Worm (Caenorhabditis elegans): Measurements from ENCODE around the gene Y39C12A.9.

The Y39C12A.9 gene

DNA sequence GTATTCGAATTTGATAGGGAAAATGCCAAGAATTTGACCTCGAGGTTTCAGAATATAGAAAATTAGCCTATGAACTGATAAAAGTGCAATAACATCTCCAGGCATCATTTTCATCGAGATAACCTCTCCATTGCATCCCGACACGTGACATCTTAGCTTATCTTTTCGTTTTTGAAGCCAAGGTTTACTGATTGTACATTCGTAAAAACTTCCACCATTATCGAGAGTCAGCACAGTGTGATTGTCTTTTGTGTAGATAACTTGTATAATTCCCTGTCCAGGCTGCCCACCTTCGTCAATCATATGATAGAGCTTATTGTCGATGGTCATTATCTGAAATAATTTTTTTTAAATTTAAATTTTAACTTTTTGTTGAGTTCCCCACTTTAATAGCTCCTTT, 15.4 kb upstream of the Y39C12A.9 start:
- TF ChIP-seq dao-5 (tag; optimal IDR thresholded peaks at IDR 0.05) (no peak), him-1 (tag; optimal IDR thresholded peaks at IDR 0.05) (no peak), W03F9.2 (tag; optimal IDR thresholded peaks at IDR 0.05) (no peak)

DNA sequence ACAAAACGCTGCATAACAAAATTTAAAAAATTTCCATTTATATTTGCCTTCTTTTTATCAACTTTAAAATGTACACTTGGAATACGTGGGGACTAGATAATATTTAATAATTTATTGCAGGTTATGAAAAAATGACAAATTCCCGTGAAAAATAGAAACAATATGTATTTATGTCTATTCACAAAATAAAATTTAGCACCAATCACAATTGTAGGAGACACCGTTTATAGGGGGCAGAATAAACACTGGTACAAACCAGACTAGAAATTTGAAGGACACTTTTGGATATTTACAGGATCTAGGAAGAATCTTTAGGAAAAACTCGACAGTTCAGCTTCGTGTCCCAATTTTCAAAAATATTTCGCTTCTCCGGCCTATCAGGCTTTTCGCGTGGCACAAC, 11.4 kb upstream of the Y39C12A.9 start, which contains the start of gene C42C1.3:
C42C1.3 (minus strand) TSS at position 101 of the 400 bp plus-strand sequence.
- TF ChIP-seq him-1 (tag; optimal IDR thresholded peaks at IDR 0.05) = no peak
- no peak for TF ChIP-seq dao-5 (tag; optimal IDR thresholded peaks at IDR 0.05)
- TF ChIP-seq W03F9.2 (tag; optimal IDR thresholded peaks at IDR 0.05) = no peak

DNA sequence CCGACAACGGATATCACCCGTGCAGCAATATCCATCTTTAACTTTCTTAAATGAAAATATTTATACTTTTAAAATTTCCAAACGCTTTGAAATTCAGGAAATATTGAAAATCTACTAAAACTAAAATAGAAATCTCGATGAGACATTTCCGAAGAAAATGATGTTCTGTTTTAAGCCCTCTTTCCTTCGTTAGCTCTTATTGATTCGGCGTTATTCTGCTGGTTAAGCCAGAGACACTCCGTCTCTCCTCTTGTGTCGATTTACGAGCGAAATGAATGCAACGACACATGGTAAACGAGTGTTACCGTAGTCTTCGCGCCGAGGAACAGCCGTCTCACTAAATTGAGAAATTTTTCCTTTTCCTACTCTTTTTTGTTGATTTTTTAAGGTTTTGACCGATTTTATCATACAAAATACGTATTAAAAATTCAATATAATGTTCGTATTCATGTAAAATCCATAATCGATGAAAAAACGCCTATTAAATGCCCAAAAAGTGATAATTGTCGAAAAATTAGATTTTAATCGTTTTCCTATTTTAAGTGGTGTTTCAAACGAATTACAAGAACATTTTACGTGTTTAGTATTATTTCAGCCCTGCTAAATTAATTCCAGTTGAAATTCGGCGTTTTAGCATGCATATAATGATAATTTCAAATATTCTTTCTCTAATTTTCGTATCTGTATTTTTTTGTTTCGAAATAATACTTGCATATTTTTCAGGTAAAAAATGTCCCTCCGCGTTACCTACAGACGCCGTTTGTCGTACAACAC, 9.4 kb upstream of the Y39C12A.9 start, which contains the start of the genes ppm-1.H and rpl-34:
ppm-1.H (minus strand) TSS at position 51 of the 774 bp plus-strand sequence.
rpl-34 (plus strand) TSS at position 724 of the 774 bp plus-strand sequence.
- TF ChIP-seq W03F9.2 (tag; optimal IDR thresholded peaks at IDR 0.05) (peak; percentile 61), dao-5 (tag; optimal IDR thresholded peaks at IDR 0.05) (no peak)

DNA sequence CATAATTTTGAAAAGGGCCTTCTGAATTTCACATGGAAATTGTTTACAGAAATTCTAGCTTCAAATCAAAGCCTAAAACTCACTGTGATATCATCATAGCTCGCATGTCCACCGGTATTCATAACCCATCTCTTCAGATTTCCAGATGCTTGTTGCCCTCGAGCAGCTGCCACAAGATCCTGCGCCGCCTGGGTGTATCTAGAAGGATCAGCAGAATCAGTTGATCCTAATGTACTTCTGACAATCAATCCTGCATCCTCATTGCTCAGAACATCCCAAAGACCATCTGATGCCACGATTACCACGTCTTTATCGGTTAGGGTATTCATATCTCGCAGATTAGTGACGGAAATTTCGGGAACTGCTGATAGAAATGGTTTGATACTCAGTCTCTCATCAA, 6.9 kb upstream of the Y39C12A.9 start:
- TF ChIP-seq dao-5 (tag; optimal IDR thresholded peaks at IDR 0.05) (no peak), W03F9.2 (tag; optimal IDR thresholded peaks at IDR 0.05) (no peak), him-1 (tag; optimal IDR thresholded peaks at IDR 0.05) (no peak)

DNA sequence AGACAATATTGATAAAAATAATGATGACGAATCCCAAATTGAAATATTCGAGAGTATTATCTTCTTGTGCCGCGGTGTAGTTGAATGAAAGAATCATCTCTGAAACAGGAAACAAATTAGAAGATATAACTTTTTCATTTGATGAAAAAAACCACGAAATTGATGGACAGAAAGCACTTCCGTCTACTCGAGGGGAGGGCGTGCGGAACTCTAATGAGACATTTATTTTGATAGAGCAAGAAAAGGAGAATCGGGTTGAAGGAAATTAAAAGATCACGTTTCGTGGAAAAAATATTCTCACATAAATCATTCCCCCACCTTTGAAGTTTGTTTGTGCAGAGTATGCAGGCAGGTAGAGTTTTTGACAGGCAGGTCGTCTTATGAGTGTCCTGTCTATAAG, 2.3 kb upstream of the Y39C12A.9 start, which contains the start of gene sre-14:
sre-14 (minus strand) TSS at position 101 of the 400 bp plus-strand sequence.
- TF ChIP-seq him-1 (tag; optimal IDR thresholded peaks at IDR 0.05) = no peak

DNA sequence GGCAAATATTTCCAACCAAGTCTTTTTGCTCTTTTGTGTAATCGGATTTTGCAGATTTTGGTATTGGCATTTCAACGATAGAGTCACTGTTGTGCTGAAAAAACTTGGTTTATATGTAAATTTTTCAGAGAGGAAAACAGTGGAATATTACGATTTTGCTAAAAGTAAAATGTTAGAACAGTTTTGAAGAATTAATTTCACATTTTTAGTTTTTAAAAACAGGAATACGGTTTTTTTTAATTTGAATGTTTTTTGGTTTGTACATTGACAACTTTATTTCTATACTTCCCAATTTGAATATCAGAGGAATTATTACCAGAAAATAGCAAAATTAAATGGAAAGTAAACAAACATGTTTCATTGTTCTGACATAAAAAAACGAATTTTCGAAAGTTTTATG, 6.4 kb downstream of the Y39C12A.9 start, which contains the start of gene dnj-26:
dnj-26 (minus strand) TSS at position 101 of the 400 bp plus-strand sequence.
- no peak for TF ChIP-seq him-1 (tag; optimal IDR thresholded peaks at IDR 0.05)
- no peak for TF ChIP-seq W03F9.2 (tag; optimal IDR thresholded peaks at IDR 0.05)
- no peak for TF ChIP-seq dao-5 (tag; optimal IDR thresholded peaks at IDR 0.05)

DNA sequence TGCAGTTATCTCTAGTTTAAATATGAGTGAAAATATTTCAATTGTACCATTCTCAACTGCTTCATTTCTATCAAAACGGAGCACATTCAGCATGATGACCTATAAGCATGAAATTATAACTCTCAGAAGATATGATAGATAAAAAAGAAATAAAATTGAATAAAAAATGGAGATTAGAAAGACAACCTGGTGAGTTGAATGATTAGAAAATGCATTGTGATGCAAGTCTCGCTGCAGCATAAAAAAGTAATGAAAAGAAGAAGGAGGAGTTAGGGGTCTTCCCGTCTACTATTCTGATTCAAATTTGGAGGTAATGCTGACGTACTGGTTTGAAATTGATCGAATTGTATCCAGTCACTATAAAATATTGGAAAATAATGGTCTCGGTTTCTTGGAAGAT, 14.3 kb downstream of the Y39C12A.9 start, which contains the start of gene sre-15:
sre-15 (minus strand) TSS at position 101 of the 400 bp plus-strand sequence.
- TF ChIP-seq dao-5 (tag; optimal IDR thresholded peaks at IDR 0.05) = no peak
- TF ChIP-seq W03F9.2 (tag; optimal IDR thresholded peaks at IDR 0.05) = no peak

DNA sequence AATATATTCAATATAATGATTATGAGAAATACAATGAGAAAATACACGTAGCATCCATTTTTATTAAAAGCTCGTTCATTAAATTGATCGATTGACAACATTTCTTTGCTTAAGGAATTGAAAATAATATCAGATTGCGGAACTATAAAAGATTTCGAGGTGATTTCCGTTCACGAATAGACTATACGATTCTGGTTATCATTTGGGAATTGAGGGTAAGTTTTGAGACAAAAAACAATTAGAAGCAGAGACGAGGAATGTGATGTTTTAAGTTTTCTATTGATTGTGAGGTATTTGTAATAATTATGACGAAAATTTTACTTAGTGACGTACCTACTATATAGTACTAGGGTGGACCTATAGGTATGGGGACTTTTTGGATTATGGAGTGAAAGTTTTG, 20.2 kb downstream of the Y39C12A.9 start, which contains the start of gene sre-19:
sre-19 (minus strand) TSS at position 101 of the 400 bp plus-strand sequence.
- TF ChIP-seq W03F9.2 (tag; optimal IDR thresholded peaks at IDR 0.05) (no peak), dao-5 (tag; optimal IDR thresholded peaks at IDR 0.05) (no peak), him-1 (tag; optimal IDR thresholded peaks at IDR 0.05) (no peak)

DNA sequence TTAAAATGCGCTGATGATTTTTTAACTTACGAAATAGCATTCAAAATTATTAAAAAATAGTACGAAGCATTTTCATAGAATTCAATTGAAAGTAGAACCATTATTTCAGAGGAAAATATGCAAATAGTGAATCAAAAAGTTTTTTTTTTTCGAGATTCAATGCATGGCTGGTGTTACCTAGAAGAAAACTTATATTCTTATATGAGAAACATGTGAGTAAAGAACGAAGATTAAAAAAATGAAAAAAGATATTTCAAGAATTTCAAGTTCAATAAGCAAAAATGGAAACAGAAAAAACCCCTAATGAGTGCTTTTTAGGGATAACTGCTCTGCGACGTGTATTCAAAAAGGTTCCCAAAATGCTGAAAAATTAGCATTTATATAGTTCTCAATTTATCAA, 23.0 kb downstream of the Y39C12A.9 start, which contains the start of gene sre-16:
sre-16 (minus strand) TSS at position 101 of the 400 bp plus-strand sequence.
- TF ChIP-seq W03F9.2 (tag; optimal IDR thresholded peaks at IDR 0.05) (no peak), dao-5 (tag; optimal IDR thresholded peaks at IDR 0.05) (no peak), him-1 (tag; optimal IDR thresholded peaks at IDR 0.05) (no peak)

DNA sequence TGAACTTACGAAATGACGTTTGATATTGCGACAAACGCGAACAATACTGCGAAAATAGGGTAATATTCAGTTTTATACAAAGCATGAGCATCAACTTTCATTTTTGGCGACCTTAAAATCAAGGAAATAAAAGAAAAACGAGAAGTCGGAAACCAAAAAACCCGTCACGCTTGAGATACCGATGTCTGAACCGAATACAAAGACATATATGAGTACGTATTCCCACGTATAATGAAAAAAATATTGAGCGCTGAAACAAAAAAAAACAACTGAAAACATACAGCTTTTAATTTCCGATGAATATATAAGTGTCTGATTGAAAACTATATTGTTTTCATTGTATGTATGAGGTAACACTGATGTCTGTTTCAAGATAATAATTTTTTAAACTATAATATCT, 29.3 kb downstream of the Y39C12A.9 start, which contains the start of gene sre-18:
sre-18 (minus strand) TSS at position 101 of the 400 bp plus-strand sequence.
- no peak for TF ChIP-seq dao-5 (tag; optimal IDR thresholded peaks at IDR 0.05)
- TF ChIP-seq him-1 (tag; optimal IDR thresholded peaks at IDR 0.05) = no peak
- no peak for TF ChIP-seq W03F9.2 (tag; optimal IDR thresholded peaks at IDR 0.05)

DNA sequence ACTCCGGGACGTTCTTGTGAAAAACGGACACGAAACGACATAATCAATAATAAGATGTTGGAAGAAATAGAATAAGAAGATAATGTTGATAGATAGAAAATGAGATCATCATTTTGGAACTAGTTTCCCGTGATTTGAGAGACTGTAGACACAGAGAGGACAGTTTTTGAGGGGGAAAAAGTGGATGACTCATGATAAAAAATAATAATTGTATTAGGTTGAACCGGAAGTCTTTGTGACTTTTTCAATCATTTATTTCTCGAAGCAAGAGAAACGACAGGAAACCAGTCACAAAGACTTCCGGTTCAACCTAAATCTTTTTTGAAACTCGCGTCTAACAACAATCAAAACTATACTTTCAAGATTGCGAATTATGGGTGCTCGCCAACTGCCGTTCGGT, 32.0 kb downstream of the Y39C12A.9 start, which contains the start of gene mlt-3:
mlt-3 (minus strand) TSS at position 101 of the 400 bp plus-strand sequence.
- TF ChIP-seq dao-5 (tag; optimal IDR thresholded peaks at IDR 0.05) (no peak), him-1 (tag; optimal IDR thresholded peaks at IDR 0.05) (no peak), W03F9.2 (tag; optimal IDR thresholded peaks at IDR 0.05) (no peak)

DNA sequence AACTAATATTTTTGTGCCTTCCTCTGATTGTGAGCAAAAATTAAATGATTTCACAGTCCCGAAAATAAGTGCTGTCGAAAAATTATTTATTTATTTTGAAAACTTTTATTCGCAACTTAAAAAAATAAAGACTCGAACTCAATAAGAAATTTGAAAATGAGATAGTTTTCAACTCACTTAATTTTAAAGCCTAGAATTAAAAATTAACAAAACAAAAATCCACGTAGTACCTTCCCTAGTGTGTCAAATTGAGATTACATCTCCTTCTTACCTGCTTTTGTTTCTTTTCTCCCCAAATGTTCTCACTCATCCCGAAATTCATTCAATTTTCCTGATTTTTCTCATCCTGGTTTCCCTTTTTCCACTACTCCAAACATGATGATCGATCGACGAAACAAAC, 39.7 kb downstream of the Y39C12A.9 start, which contains the start of gene F35G2.5:
F35G2.5 (plus strand) TSS at position 301 of the 400 bp plus-strand sequence.
- TF ChIP-seq W03F9.2 (tag; optimal IDR thresholded peaks at IDR 0.05) = no peak
- TF ChIP-seq dao-5 (tag; optimal IDR thresholded peaks at IDR 0.05) = no peak
- no peak for TF ChIP-seq him-1 (tag; optimal IDR thresholded peaks at IDR 0.05)

DNA sequence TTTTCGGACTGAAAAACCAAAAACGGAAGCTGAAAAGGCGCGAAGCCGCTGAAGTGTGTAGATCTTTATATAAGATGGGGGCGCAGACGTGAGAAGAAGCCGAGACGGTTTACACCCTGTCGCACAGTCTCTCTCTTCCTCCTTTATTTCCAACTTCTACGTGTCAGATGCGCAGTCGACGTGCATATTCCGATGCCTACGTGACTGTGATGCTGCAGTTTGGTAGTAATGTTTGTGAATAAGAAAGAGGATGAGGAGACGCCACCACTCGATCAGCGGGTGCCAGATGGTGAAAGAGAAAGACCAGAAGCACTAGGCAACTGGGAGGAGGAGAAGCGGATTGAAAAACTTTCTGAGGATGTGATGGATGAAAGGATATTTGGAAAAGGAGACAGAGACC, 40.8 kb downstream of the Y39C12A.9 start:
- TF ChIP-seq him-1 (tag; optimal IDR thresholded peaks at IDR 0.05) (no peak), dao-5 (tag; optimal IDR thresholded peaks at IDR 0.05) (no peak), W03F9.2 (tag; optimal IDR thresholded peaks at IDR 0.05) (no peak)

DNA sequence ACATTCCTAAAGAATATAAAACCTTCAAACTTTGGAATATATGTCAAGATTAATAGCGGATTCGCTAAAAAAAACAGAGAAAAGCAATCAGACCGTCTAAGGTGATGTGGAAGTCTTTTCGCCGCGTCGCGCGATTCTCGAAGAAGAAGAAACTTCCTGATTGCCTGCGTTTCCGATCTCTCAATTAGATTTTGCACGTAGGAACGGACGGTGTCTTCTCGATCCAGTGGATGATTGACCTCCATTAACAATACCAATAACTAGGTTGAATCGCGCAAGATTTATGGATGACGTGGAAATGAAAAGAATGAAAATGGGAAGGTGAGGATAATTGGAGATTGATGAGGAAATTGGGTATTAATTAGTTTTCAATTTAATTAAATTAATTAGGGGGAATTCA, 41.9 kb downstream of the Y39C12A.9 start:
- TF ChIP-seq W03F9.2 (tag; optimal IDR thresholded peaks at IDR 0.05) (no peak), him-1 (tag; optimal IDR thresholded peaks at IDR 0.05) (no peak), dao-5 (tag; optimal IDR thresholded peaks at IDR 0.05) (no peak)
